Worm (Caenorhabditis elegans): ENCODE results near the gene ZC84.6.

DNA sequence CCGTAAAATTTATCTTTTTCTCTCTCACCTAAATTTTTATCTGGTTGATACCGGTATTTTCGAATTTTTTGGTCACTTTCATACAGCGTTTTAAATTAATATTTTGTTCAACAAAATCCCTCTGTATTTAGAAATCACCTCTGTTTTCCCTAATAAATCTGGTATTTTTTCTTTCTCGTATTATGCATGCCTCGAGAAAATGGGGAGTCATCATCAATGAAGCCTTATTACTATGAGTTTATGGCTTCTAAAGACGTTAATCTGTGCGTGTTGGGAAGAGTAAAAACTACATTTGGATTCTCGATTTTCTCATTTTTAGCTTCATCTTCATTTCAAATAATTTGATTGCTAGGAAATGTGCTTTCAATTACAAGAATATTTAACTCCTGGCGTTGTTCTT is 13.8 kb downstream of the ZC84.6 start, which contains the start of gene ZC84.7:
- TF ChIP-seq unc-120 (tag; optimal IDR thresholded peaks at IDR 0.05; ENCODE audit: poor library complexity, severe bottlenecking) (no peak), sem-2 (GFP tag; optimal IDR thresholded peaks at IDR 0.05) (no peak), snpc-4 (tag; optimal IDR thresholded peaks at IDR 0.05) (no peak), ces-1 (GFP tag; optimal IDR thresholded peaks at IDR 0.05) (no peak), elt-3 (tag; optimal IDR thresholded peaks at IDR 0.05) (no peak), nhr-28 (tag; optimal IDR thresholded peaks at IDR 0.05) (no peak), pha-4 (tag; optimal IDR thresholded peaks at IDR 0.05) (no peak), unc-39 (tag; optimal IDR thresholded peaks at IDR 0.05) (no peak), elt-1 (tag; optimal IDR thresholded peaks at IDR 0.05; ENCODE audit: borderline replicate concordance, insufficient read depth) (no peak), ceh-43 (GFP tag; optimal IDR thresholded peaks at IDR 0.05) (no peak), drap-1 (GFP tag; optimal IDR thresholded peaks at IDR 0.05) (no peak)
